Fruit fly (Drosophila melanogaster) whole organism, embryonic: ENCODE results near the gene dpp.
A peak's percentile ranks its signal among the peaks of the same experiment; 100 is the strongest.

Experiments
- ATbp ChIP-seq: fragments of 200-800 bp; sonication (Bioruptor generic); optimal IDR thresholded peaks from 2 replicates; lab custom pipeline; 2017; ENCODE audit warnings: missing biosample characterization, mild to moderate bottlenecking, missing genetic modification characterization, missing genetic modification reagents
- BtbVII ChIP-seq: fragments of 200-800 bp; sonication (Bioruptor generic); optimal IDR thresholded peaks from 3 replicates; lab custom pipeline; 2017; ENCODE audit warnings: missing biosample characterization, mild to moderate bottlenecking, missing genetic modification characterization
- CG10959 ChIP-seq: fragments of 200-800 bp; sonication (Bioruptor generic); IDR thresholded peaks from 2 replicates; pipeline ENCODE4 v1.3.6; 2022; ENCODE audit warnings: missing biosample characterization, missing genetic modification characterization
- CG11504 ChIP-seq: fragments of 200-800 bp; sonication (Bioruptor generic); optimal IDR thresholded peaks from 3 replicates; lab custom pipeline; 2019; ENCODE audit warnings: missing biosample characterization, mild to moderate bottlenecking, missing genetic modification characterization, moderate library complexity
- CG11560 ChIP-seq: fragments of 200-800 bp; sonication (Bioruptor generic); IDR thresholded peaks from 3 replicates; pipeline ENCODE4 v1.3.6; 2022; ENCODE audit warnings: missing biosample characterization, missing genetic modification characterization
- CG12391 ChIP-seq: fragments of 200-800 bp; sonication (Bioruptor generic); optimal IDR thresholded peaks from 3 replicates; lab custom pipeline; 2018; ENCODE audit warnings: missing biosample characterization, mild to moderate bottlenecking, missing genetic modification characterization, moderate library complexity
- CG12769 ChIP-seq: fragments of 200-800 bp; sonication (Bioruptor generic); optimal IDR thresholded peaks from 2 replicates; lab custom pipeline; 2019; ENCODE audit warnings: missing biosample characterization, mild to moderate bottlenecking, missing genetic modification characterization, moderate library complexity
- CG14710 ChIP-seq: fragments of 200-800 bp; sonication (Bioruptor generic); optimal IDR thresholded peaks from 3 replicates; lab custom pipeline; 2019; ENCODE audit warnings: missing biosample characterization, mild to moderate bottlenecking, missing genetic modification characterization, moderate library complexity
- CG15269 ChIP-seq: fragments of 200-800 bp; sonication (Bioruptor generic); optimal IDR thresholded peaks from 2 replicates; lab custom pipeline; 2018; ENCODE audit warnings: missing biosample characterization, mild to moderate bottlenecking, missing genetic modification characterization, moderate library complexity
- CG16813 ChIP-seq: fragments of 200-800 bp; sonication (Bioruptor generic); IDR thresholded peaks from 3 replicates; pipeline ENCODE4 v1.3.6; 2022; ENCODE audit warnings: missing biosample characterization, missing genetic modification characterization; ENCODE audit not compliant: partially characterized antibody
- CG17186 ChIP-seq: fragments of 200-800 bp; sonication (Bioruptor generic); optimal IDR thresholded peaks from 3 replicates; lab custom pipeline; 2017; ENCODE audit warnings: missing biosample characterization, missing genetic modification reagents, missing genetic modification characterization
- CG17359 ChIP-seq: fragments of 200-800 bp; sonication (Bioruptor generic); optimal IDR thresholded peaks from 3 replicates; lab custom pipeline; 2018; ENCODE audit warnings: missing biosample characterization, mild to moderate bottlenecking, missing genetic modification characterization, moderate library complexity
- CG17612 ChIP-seq: fragments of 200-800 bp; sonication (Bioruptor generic); IDR thresholded peaks from 2 replicates; pipeline ENCODE4 v1.3.6; 2022; ENCODE audit warnings: missing biosample characterization, missing genetic modification characterization
- CG17802 ChIP-seq: fragments of 200-800 bp; sonication (Bioruptor generic); optimal IDR thresholded peaks from 2 replicates; lab custom pipeline; 2018; ENCODE audit warnings: missing biosample characterization, mild to moderate bottlenecking, missing genetic modification characterization, moderate library complexity
- CG2116 ChIP-seq: fragments of 200-800 bp; sonication (Bioruptor generic); optimal IDR thresholded peaks from 3 replicates; lab custom pipeline; 2018; ENCODE audit warnings: missing biosample characterization, mild to moderate bottlenecking, missing genetic modification characterization
- CG30020 ChIP-seq: fragments of 200-800 bp; optimal IDR thresholded peaks from 2 replicates; lab custom pipeline; 2019; ENCODE audit warnings: missing biosample characterization, mild to moderate bottlenecking, missing genetic modification characterization, moderate library complexity
- CHES-1-like ChIP-seq: fragments of 200-800 bp; sonication (Bioruptor generic); optimal IDR thresholded peaks from 2 replicates; lab custom pipeline; 2016; ENCODE audit warnings: missing biosample characterization, missing genetic modification characterization
- Dp ChIP-seq: fragments of 200-800 bp; sonication (Bioruptor generic); optimal IDR thresholded peaks from 2 replicates; lab custom pipeline; 2018; ENCODE audit warnings: missing biosample characterization, mild to moderate bottlenecking, missing genetic modification characterization, moderate library complexity
- Elba2 ChIP-seq: fragments of 200-800 bp; sonication (Bioruptor generic); optimal IDR thresholded peaks from 3 replicates; lab custom pipeline; 2016; ENCODE audit warnings: missing biosample characterization, missing genetic modification characterization
- H15 ChIP-seq: fragments of 200-800 bp; sonication (Bioruptor generic); IDR thresholded peaks from 3 replicates; pipeline ENCODE4 v1.3.6; 2022; ENCODE audit warnings: missing biosample characterization, missing genetic modification characterization
- H2.0 ChIP-seq: fragments of 200-800 bp; sonication (Bioruptor generic); IDR thresholded peaks from 2 replicates; pipeline ENCODE4 v1.3.6; 2022; ENCODE audit warnings: missing biosample characterization, missing genetic modification characterization
- HmgZ ChIP-seq: fragments of 200-800 bp; sonication (Bioruptor generic); optimal IDR thresholded peaks from 2 replicates; lab custom pipeline; 2018; ENCODE audit warnings: missing biosample characterization, mild to moderate bottlenecking, missing genetic modification characterization
- Hsf ChIP-seq: fragments of 200-800 bp; sonication (Bioruptor generic); optimal IDR thresholded peaks from 3 replicates; lab custom pipeline; 2016; ENCODE audit warnings: missing biosample characterization, missing genetic modification characterization
- Jarid2 ChIP-seq: fragments of 200-800 bp; sonication (Bioruptor generic); optimal IDR thresholded peaks from 3 replicates; lab custom pipeline; 2017; ENCODE audit warnings: mild to moderate bottlenecking, missing biosample characterization, missing genetic modification reagents, missing genetic modification characterization
- Lpt ChIP-seq: fragments of >200 bp; optimal IDR thresholded peaks from 2 replicates; lab custom pipeline; 2018; ENCODE audit warnings: missing biosample characterization, missing genetic modification characterization
- MESR4 ChIP-seq: fragments of 200-800 bp; sonication (Bioruptor generic); optimal IDR thresholded peaks from 2 replicates; lab custom pipeline; 2018; ENCODE audit warnings: missing biosample characterization, mild to moderate bottlenecking, missing genetic modification characterization, moderate library complexity
- Neu2 ChIP-seq: fragments of 200-800 bp; sonication (Bioruptor generic); optimal IDR thresholded peaks from 3 replicates; lab custom pipeline; 2016; ENCODE audit warnings: missing biosample characterization, missing genetic modification characterization, borderline replicate concordance
- Opbp ChIP-seq: fragments of 200-800 bp; sonication (Bioruptor generic); IDR thresholded peaks from 3 replicates; pipeline ENCODE4 v1.3.6; 2022; ENCODE audit warnings: missing biosample characterization, missing genetic modification characterization; ENCODE audit not compliant: partially characterized antibody
- Rx ChIP-seq: fragments of 200-800 bp; sonication (Bioruptor generic); IDR thresholded peaks from 2 replicates; pipeline ENCODE4 v1.3.6; 2022; ENCODE audit warnings: missing biosample characterization, missing genetic modification characterization
- Sry-β ChIP-seq: fragments of 200-800 bp; sonication (Bioruptor generic); optimal IDR thresholded peaks from 2 replicates; lab custom pipeline; 2018; ENCODE audit warnings: missing biosample characterization, mild to moderate bottlenecking, missing genetic modification characterization, moderate library complexity
- Usf ChIP-seq: fragments of 200-800 bp; sonication (Bioruptor generic); optimal IDR thresholded peaks from 2 replicates; lab custom pipeline; 2017; ENCODE audit warnings: missing genotype, missing biosample characterization, missing genetic modification characterization
- ci ChIP-seq: fragments of 200-800 bp; sonication (Bioruptor generic); IDR thresholded peaks from 3 replicates; pipeline ENCODE4 v1.3.6; 2022; ENCODE audit warnings: missing biosample characterization, missing genetic modification characterization
- crol ChIP-seq: fragments of 200-800 bp; sonication (Bioruptor generic); IDR thresholded peaks from 2 replicates; pipeline ENCODE4 v1.3.6; 2022; ENCODE audit warnings: missing biosample characterization, missing genetic modification characterization
- danr ChIP-seq: fragments of 200-800 bp; sonication (Bioruptor generic); IDR thresholded peaks from 2 replicates; pipeline ENCODE4 v1.3.6; 2022; ENCODE audit warnings: missing biosample characterization, missing genetic modification characterization
- dpn ChIP-seq, 2 experiments: fragments of 200-800 bp; sonication (Bioruptor generic); optimal IDR thresholded peaks; 3 replicates each; lab custom pipeline; 2016; ENCODE audit warnings: missing biosample characterization in 2 of 2, missing genetic modification characterization in 2 of 2
- eyg ChIP-seq: fragments of 200-800 bp; sonication (Bioruptor generic); optimal IDR thresholded peaks from 3 replicates; lab custom pipeline; 2016; ENCODE audit warnings: missing biosample characterization, missing genetic modification characterization
- fu2 ChIP-seq: fragments of 200-800 bp; sonication (Bioruptor generic); optimal IDR thresholded peaks from 2 replicates; lab custom pipeline; 2016; ENCODE audit warnings: missing biosample characterization, missing genetic modification characterization
- grau ChIP-seq: fragments of 200-800 bp; optimal IDR thresholded peaks from 3 replicates; lab custom pipeline; 2019; ENCODE audit warnings: missing biosample characterization, mild to moderate bottlenecking, missing genetic modification characterization, moderate library complexity
- ham ChIP-seq: fragments of 200-800 bp; sonication (Bioruptor generic); IDR thresholded peaks from 2 replicates; pipeline ENCODE4 v1.3.6; 2022; ENCODE audit warnings: missing biosample characterization, missing genetic modification characterization
- hbn ChIP-seq: fragments of 200-800 bp; sonication (Bioruptor generic); IDR thresholded peaks from 2 replicates; pipeline ENCODE4 v1.3.6; 2022; ENCODE audit warnings: missing biosample characterization, missing genetic modification characterization; ENCODE audit not compliant: partially characterized antibody
- ken ChIP-seq: fragments of 200-800 bp; sonication (Bioruptor generic); IDR thresholded peaks from 3 replicates; pipeline ENCODE4 v1.3.6; 2022; ENCODE audit warnings: missing biosample characterization, missing genetic modification characterization
- lbe ChIP-seq: fragments of 200-800 bp; sonication (Bioruptor generic); optimal IDR thresholded peaks from 2 replicates; lab custom pipeline; 2016; ENCODE audit warnings: missing biosample characterization, mild to moderate bottlenecking, missing genetic modification characterization
- onecut ChIP-seq: fragments of 200-800 bp; sonication (Bioruptor generic); IDR thresholded peaks from 2 replicates; pipeline ENCODE4 v1.3.6; 2022; ENCODE audit warnings: missing biosample characterization, missing genetic modification characterization
- pan ChIP-seq, 4 experiments: fragments of >200 bp in 3 of 4; fragments of 200-800 bp in 1 of 4; sonication (Bioruptor generic) in 1 of 4; optimal IDR thresholded peaks in 3 of 4; IDR thresholded peaks in 1 of 4; 2 replicates each; pipeline versions ENCODE4 v1.3.6 to Lab custom; 2017 to 2022; ENCODE audit warnings: missing biosample characterization in 2 of 4, missing genetic modification characterization in 2 of 4, mixed read lengths in 1 of 4
- sens ChIP-seq: fragments of 200-800 bp; sonication (Bioruptor generic); peaks from one replicate; lab custom pipeline; 2016; ENCODE audit warnings: missing biosample characterization, missing genetic modification characterization
- sna ChIP-seq: fragments of 200-800 bp; sonication (Bioruptor generic); IDR thresholded peaks from 2 replicates; pipeline ENCODE4 v1.3.6; 2022; ENCODE audit warnings: missing biosample characterization, missing genetic modification characterization; ENCODE audit not compliant: partially characterized antibody
- tio ChIP-seq: fragments of 200-800 bp; sonication (Bioruptor generic); optimal IDR thresholded peaks from 2 replicates; lab custom pipeline; 2017; ENCODE audit warnings: missing biosample characterization, missing genetic modification characterization, inconsistent platforms
- wek ChIP-seq: fragments of 200-800 bp; sonication (Bioruptor generic); optimal IDR thresholded peaks from 3 replicates; lab custom pipeline; 2018; ENCODE audit warnings: missing biosample characterization, mild to moderate bottlenecking, missing genetic modification characterization, moderate library complexity

dpp gene

DNA sequence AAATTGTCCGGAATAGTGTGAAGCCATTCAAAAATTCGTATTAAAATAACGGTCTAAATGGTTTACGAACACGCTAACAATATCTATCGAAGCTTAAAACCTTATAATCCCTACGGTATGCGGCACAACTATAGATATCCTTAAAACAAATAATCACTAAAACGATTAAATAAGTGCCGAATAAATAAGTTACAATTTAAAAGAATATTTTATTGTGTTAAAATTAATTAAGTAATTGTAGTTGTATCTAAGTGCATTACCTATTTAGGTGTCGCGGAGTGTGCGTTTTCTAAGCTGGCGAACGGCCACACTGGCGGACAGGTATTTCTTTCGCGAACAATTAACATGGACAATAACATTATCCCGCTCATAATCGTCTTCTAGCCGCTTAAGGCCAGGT lies 47.4 kb upstream of the dpp start, which contains the start of gene Eogt (continued):
- peak; percentile 88 for TF ChIP-seq CG17359 (tag; lab: Kevin White, UChicago)
- peak; percentile 92 for TF ChIP-seq Hsf (GFP tag; lab: Kevin White, UChicago)
- TF ChIP-seq CG2116 (GFP tag; lab: Kevin White, UChicago) = peak; percentile 77
- no peak for TF ChIP-seq Opbp (GFP tag; lab: Robert Waterston, UW)
- peak; percentile 47 for TF ChIP-seq Jarid2 (GFP tag; lab: Kevin White, UChicago)
- TF ChIP-seq CHES-1-like (GFP tag; lab: Kevin White, UChicago) = peak; percentile 37
- peak; percentile 94 for TF ChIP-seq grau (tag; lab: Kevin White, UChicago)
- no peak for TF ChIP-seq pan (optimal IDR thresholded peaks at IDR 0.05; lab: Kevin White, UChicago)
- TF ChIP-seq pan (GFP tag; optimal IDR thresholded peaks at IDR 0.05 in 1 of 2, IDR thresholded peaks at IDR 0.05 in 1 of 2) = peak in 1 of 2 experiments; percentile 98
- TF ChIP-seq lbe (GFP tag; lab: Kevin White, UChicago) = peak; percentile 90

DNA sequence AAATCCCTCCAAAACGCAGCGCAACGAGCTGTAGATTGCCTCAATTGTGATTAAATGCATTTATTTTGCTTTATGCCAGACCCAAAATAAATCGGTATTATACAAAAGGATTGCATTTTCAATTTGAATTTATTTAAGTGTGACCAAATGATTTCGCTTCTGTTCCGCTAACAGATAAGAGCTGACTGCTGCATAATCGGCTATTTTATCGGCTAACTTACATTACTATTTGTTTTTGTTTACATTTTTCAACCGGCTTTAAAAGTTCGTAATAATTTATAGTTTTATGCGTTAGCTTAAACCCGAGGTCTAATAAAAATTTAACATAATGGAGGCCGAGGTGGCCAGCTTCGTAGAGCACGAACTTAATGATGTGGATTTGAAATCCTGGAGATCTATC lies 45.2 kb upstream of the dpp start, which contains the start of gene PIG-Wa:
PIG-Wa (plus strand) TSS at position 232 of the 400 bp plus-strand sequence.
- TF ChIP-seq tio (GFP tag; lab: Kevin White, UChicago) (no peak), wek (GFP tag; lab: Kevin White, UChicago) (peak; percentile 34), ken (GFP tag; lab: Robert Waterston, UW) (no peak), Elba2 (GFP tag; lab: Kevin White, UChicago) (peak; percentile 82), Dp (GFP tag; lab: Kevin White, UChicago) (peak; percentile 91), CG11504 (tag; lab: Kevin White, UChicago) (peak; percentile 13), sens (GFP tag; lab: Kevin White, UChicago) (peak; percentile 63), danr (GFP tag; lab: Robert Waterston, UW) (no peak), CG17612 (GFP tag; lab: Robert Waterston, UW) (no peak), Sry-β (GFP tag; lab: Kevin White, UChicago) (no peak), CG11560 (tag; lab: Robert Waterston, UW) (no peak), Usf (no peak), CG17802 (no peak), ci (GFP tag; lab: Robert Waterston, UW) (no peak; the same call in 2 of the 3 replicates), sna (GFP tag; lab: Robert Waterston, UW) (no peak), BtbVII (GFP tag; lab: Kevin White, UChicago) (no peak), eyg (GFP tag; lab: Kevin White, UChicago) (no peak), Lpt (GFP tag; lab: Kevin White, UChicago) (no peak), CHES-1-like (GFP tag; lab: Kevin White, UChicago) (peak; percentile 7), MESR4 (no peak), onecut (GFP tag; lab: Robert Waterston, UW) (no peak), CG12391 (tag; lab: Kevin White, UChicago) (no peak), fu2 (GFP tag; lab: Kevin White, UChicago) (no peak), HmgZ (tag; lab: Kevin White, UChicago) (peak; percentile 13), CG17186 (GFP tag; lab: Kevin White, UChicago) (no peak), CG15269 (tag; lab: Kevin White, UChicago) (no peak), CG30020 (tag; lab: Kevin White, UChicago) (no peak), hbn (GFP tag; lab: Robert Waterston, UW) (no peak), crol (GFP tag; lab: Robert Waterston, UW) (no peak), Rx (no peak), H2.0 (no peak), Neu2 (GFP tag; lab: Kevin White, UChicago) (no peak), CG16813 (GFP tag; lab: Robert Waterston, UW) (peak; percentile 55; the same call in 2 of the 3 replicates), dpn (GFP tag; optimal IDR thresholded peaks at IDR 0.05; lab: Kevin White, UChicago) (peak in 1 of 2 experiments; percentile 11), H15 (GFP tag; lab: Robert Waterston, UW) (no peak), CG10959 (no peak), CG12769 (tag; lab: Kevin White, UChicago) (no peak), ham (GFP tag; lab: Robert Waterston, UW) (no peak), ATbp (no peak), CG14710 (tag; lab: Kevin White, UChicago) (no peak)
